Worm (Caenorhabditis elegans) whole organism, late embryonic: Measurements from ENCODE around the gene F13A7.11.

Experiments used
- F13H6.1 ChIP-seq: sonication (generic microtip); optimal IDR thresholded peaks from 2 replicates; lab custom pipeline; 2016; ENCODE audit warnings: missing genetic modification characterization, missing compliant biosample characterization
- K02D7.2 ChIP-seq: sonication (generic microtip); optimal IDR thresholded peaks from 2 replicates; lab custom pipeline; 2017; ENCODE audit warnings: mild to moderate bottlenecking, missing genetic modification characterization, missing compliant biosample characterization
- K09A11.1 ChIP-seq: sonication (generic microtip); optimal IDR thresholded peaks from 2 replicates; lab custom pipeline; 2017; ENCODE audit warnings: antibody characterized with exemption, mild to moderate bottlenecking, missing genetic modification characterization, missing compliant biosample characterization; ENCODE audit not compliant: insufficient read depth
- T23F11.4 ChIP-seq: fragments of 200-800 bp; sonication (Bioruptor generic); optimal IDR thresholded peaks from 2 replicates; lab custom pipeline; 2018; ENCODE audit warnings: mild to moderate bottlenecking, missing genetic modification characterization, missing compliant biosample characterization
- Y22D7AL.16 ChIP-seq: sonication (generic microtip); optimal IDR thresholded peaks from 2 replicates; lab custom pipeline; 2016; ENCODE audit warnings: missing genetic modification characterization, missing compliant biosample characterization
- ahr-1 ChIP-seq: sonication (generic microtip); optimal IDR thresholded peaks from 2 replicates; lab custom pipeline; 2016; ENCODE audit warnings: missing genetic modification characterization, missing compliant biosample characterization
- ama-1 ChIP-seq: fragments of 150-350 bp; optimal IDR thresholded peaks from 2 replicates; lab custom pipeline; 2014
- ceh-14 ChIP-seq: sonication (generic microtip); optimal IDR thresholded peaks from 2 replicates; lab custom pipeline; 2016; ENCODE audit warnings: missing genotype, missing genetic modification characterization, missing compliant biosample characterization
- ceh-18 ChIP-seq: sonication (generic microtip); optimal IDR thresholded peaks from 2 replicates; lab custom pipeline; 2016; ENCODE audit warnings: missing genetic modification characterization, missing compliant biosample characterization
- ceh-19 ChIP-seq: fragments of 200-800 bp; sonication (Bioruptor generic); optimal IDR thresholded peaks from 2 replicates; lab custom pipeline; 2018; ENCODE audit warnings: mild to moderate bottlenecking, missing genetic modification characterization, missing compliant biosample characterization
- ceh-2 ChIP-seq: sonication (generic microtip); optimal IDR thresholded peaks from 2 replicates; lab custom pipeline; 2016; ENCODE audit warnings: missing genotype, missing genetic modification characterization, missing compliant biosample characterization
- ceh-22 ChIP-seq: sonication (generic microtip); optimal IDR thresholded peaks from 2 replicates; lab custom pipeline; 2017; ENCODE audit warnings: missing biosample characterization, missing genetic modification characterization
- ceh-24 ChIP-seq: sonication (generic microtip); optimal IDR thresholded peaks from 2 replicates; lab custom pipeline; 2016; ENCODE audit warnings: mild to moderate bottlenecking, missing genetic modification characterization, missing compliant biosample characterization
- ceh-30 ChIP-seq: fragments of 150-350 bp; optimal IDR thresholded peaks from 2 replicates; lab custom pipeline; 2014; ENCODE audit warnings: missing biosample characterization, missing genetic modification characterization
- ceh-45 ChIP-seq: fragments of 200-800 bp; sonication (Bioruptor generic); IDR thresholded peaks from 2 replicates; pipeline ENCODE4 v1.3.6; 2022; ENCODE audit warnings: missing genetic modification reagents, missing genetic modification characterization, missing compliant biosample characterization
- ceh-48 ChIP-seq: sonication (generic microtip); optimal IDR thresholded peaks from 2 replicates; lab custom pipeline; 2016; ENCODE audit warnings: missing genetic modification characterization, inconsistent platforms, missing compliant biosample characterization
- ceh-6 ChIP-seq: fragments of 200-800 bp; sonication (Bioruptor generic); optimal IDR thresholded peaks from 2 replicates; lab custom pipeline; 2018; ENCODE audit warnings: mild to moderate bottlenecking, missing genetic modification characterization, missing compliant biosample characterization
- elt-2 ChIP-seq: sonication (generic microtip); optimal IDR thresholded peaks from 2 replicates; lab custom pipeline; 2016; ENCODE audit warnings: missing genetic modification reagents, missing genetic modification characterization, missing compliant biosample characterization
- fax-1 ChIP-seq: sonication (generic microtip); optimal IDR thresholded peaks from 2 replicates; lab custom pipeline; 2016; ENCODE audit warnings: missing genotype, missing genetic modification characterization, missing compliant biosample characterization
- hlh-13 ChIP-seq: fragments of 200-800 bp; sonication (Bioruptor generic); optimal IDR thresholded peaks from 2 replicates; lab custom pipeline; 2018; ENCODE audit warnings: mild to moderate bottlenecking, missing genetic modification characterization, missing compliant biosample characterization
- hlh-30 ChIP-seq: sonication (generic microtip); optimal IDR thresholded peaks from 2 replicates; lab custom pipeline; 2017; ENCODE audit warnings: antibody characterized with exemption, missing genetic modification characterization, missing compliant biosample characterization; ENCODE audit not compliant: insufficient read depth
- hlh-6 ChIP-seq: sonication (generic microtip); optimal IDR thresholded peaks from 2 replicates; lab custom pipeline; 2016; ENCODE audit warnings: missing genotype, missing genetic modification characterization, missing compliant biosample characterization
- hlh-8 ChIP-seq: sonication (generic microtip); optimal IDR thresholded peaks from 2 replicates; lab custom pipeline; 2016; ENCODE audit warnings: missing genotype, missing genetic modification characterization, missing compliant biosample characterization
- lin-11 ChIP-seq: fragments of 200-800 bp; sonication (Bioruptor generic); optimal IDR thresholded peaks from 2 replicates; lab custom pipeline; 2018; ENCODE audit warnings: mild to moderate bottlenecking, missing genetic modification characterization, missing compliant biosample characterization
- mec-3 ChIP-seq: sonication (generic microtip); optimal IDR thresholded peaks from 2 replicates; lab custom pipeline; 2016; ENCODE audit warnings: borderline replicate concordance, missing genetic modification characterization, missing compliant biosample characterization
- nhr-11 ChIP-seq: fragments of 150-350 bp; optimal IDR thresholded peaks from 2 replicates; lab custom pipeline; 2014; ENCODE audit warnings: missing biosample characterization, missing genetic modification characterization
- nhr-232 ChIP-seq: sonication (generic microtip); optimal IDR thresholded peaks from 2 replicates; lab custom pipeline; 2016; ENCODE audit warnings: missing genetic modification characterization, missing compliant biosample characterization
- npax-4 ChIP-seq: sonication (generic microtip); optimal IDR thresholded peaks from 2 replicates; lab custom pipeline; 2016; ENCODE audit warnings: missing genetic modification characterization, missing compliant biosample characterization
- odd-2 ChIP-seq: sonication (generic microtip); optimal IDR thresholded peaks from 2 replicates; lab custom pipeline; 2017; ENCODE audit warnings: antibody characterized with exemption, mild to moderate bottlenecking, missing genetic modification characterization, missing compliant biosample characterization
- pat-9 ChIP-seq: fragments of 200-800 bp; sonication (Bioruptor generic); optimal IDR thresholded peaks from 2 replicates; lab custom pipeline; 2018; ENCODE audit warnings: mild to moderate bottlenecking, missing genetic modification characterization, moderate library complexity, missing compliant biosample characterization
- pax-1 ChIP-seq: fragments of 150-350 bp; optimal IDR thresholded peaks from 2 replicates; lab custom pipeline; 2014; ENCODE audit warnings: missing biosample characterization, missing genetic modification characterization
- pha-2 ChIP-seq: sonication (generic microtip); optimal IDR thresholded peaks from 2 replicates; lab custom pipeline; 2017; ENCODE audit warnings: mild to moderate bottlenecking, missing genetic modification characterization, missing compliant biosample characterization
- pqm-1 ChIP-seq: sonication (generic microtip); optimal IDR thresholded peaks from 2 replicates; lab custom pipeline; 2016; ENCODE audit warnings: missing genetic modification characterization, missing compliant biosample characterization
- pros-1 ChIP-seq: fragments of 150-350 bp; optimal IDR thresholded peaks from 2 replicates; lab custom pipeline; 2014; ENCODE audit warnings: missing biosample characterization, missing genetic modification reagents, missing genetic modification characterization
- rnt-1 ChIP-seq: sonication (generic microtip); optimal IDR thresholded peaks from 2 replicates; lab custom pipeline; 2016; ENCODE audit warnings: missing genetic modification characterization, missing compliant biosample characterization
- sdc-2 ChIP-seq: sonication (generic microtip); optimal IDR thresholded peaks from 2 replicates; lab custom pipeline; 2016; ENCODE audit warnings: missing genotype, missing genetic modification characterization, missing compliant biosample characterization
- sox-2 ChIP-seq: fragments of 200-800 bp; sonication (Bioruptor generic); IDR thresholded peaks from 2 replicates; pipeline ENCODE4 v1.3.6; 2022; ENCODE audit warnings: missing genetic modification reagents, missing genetic modification characterization, missing compliant biosample characterization
- sox-4 ChIP-seq: sonication (generic microtip); optimal IDR thresholded peaks from 2 replicates; lab custom pipeline; 2017; ENCODE audit warnings: mild to moderate bottlenecking, missing genetic modification characterization, inconsistent platforms, missing compliant biosample characterization
- syd-9 ChIP-seq: sonication (generic microtip); optimal IDR thresholded peaks from 2 replicates; lab custom pipeline; 2016; ENCODE audit warnings: mild to moderate bottlenecking, missing genetic modification characterization, moderate library complexity, missing compliant biosample characterization
- tbx-2 ChIP-seq: sonication (generic microtip); optimal IDR thresholded peaks from 2 replicates; lab custom pipeline; 2016; ENCODE audit warnings: missing genetic modification characterization, missing compliant biosample characterization
- ttx-3 ChIP-seq: sonication (generic microtip); optimal IDR thresholded peaks from 2 replicates; lab custom pipeline; 2016; ENCODE audit warnings: missing genetic modification reagents, missing genetic modification characterization, missing compliant biosample characterization
- unc-3 ChIP-seq, 2 experiments: fragments of 200-800 bp in 1 of 2; sonication (Bioruptor generic) in 1 of 2; sonication (generic microtip) in 1 of 2; conservative IDR thresholded peaks in 1 of 2; optimal IDR thresholded peaks in 1 of 2; 2 replicates each; pipeline versions ENCODE4 v1.3.6 to Lab custom; 2016 to 2022; ENCODE audit warnings: missing compliant biosample characterization in 2 of 2, missing genetic modification characterization in 2 of 2, missing genetic modification reagents in 1 of 2
- unc-86 ChIP-seq: sonication (generic microtip); optimal IDR thresholded peaks from 2 replicates; lab custom pipeline; 2016; ENCODE audit warnings: missing genetic modification characterization, missing compliant biosample characterization
- zip-5 ChIP-seq: sonication (generic microtip); optimal IDR thresholded peaks from 2 replicates; lab custom pipeline; 2016; ENCODE audit warnings: missing genetic modification characterization, missing compliant biosample characterization

F13A7.11 gene

DNA sequence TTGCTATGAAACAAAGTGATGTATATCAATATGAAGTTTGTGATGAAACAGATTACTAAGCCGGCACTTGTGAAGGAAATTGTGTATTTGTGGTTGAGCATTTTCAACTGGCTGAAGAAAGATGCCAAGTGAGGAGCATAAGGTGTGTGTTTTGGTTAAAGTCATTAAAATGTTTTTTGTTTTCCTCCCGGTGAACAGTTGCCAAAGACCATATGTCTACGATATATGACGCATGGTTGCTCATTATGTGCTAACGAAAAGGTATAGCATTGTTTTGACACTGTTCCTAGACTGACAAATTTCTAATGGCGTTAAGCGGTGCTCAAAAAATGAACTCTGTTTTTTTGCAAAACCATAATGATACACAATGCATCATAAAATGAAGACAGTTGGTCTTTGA lies 21.9 kb upstream of the F13A7.11 start, which contains the start of gene str-55 (continued):
- no peak for TF ChIP-seq unc-3 (GFP tag; conservative IDR thresholded peaks at IDR 0.05; lab: Robert Waterston, UW)
- no peak for TF ChIP-seq unc-3 (tag; optimal IDR thresholded peaks at IDR 0.05; lab: Kevin White, UChicago)
- TF ChIP-seq ttx-3 (tag; lab: Kevin White, UChicago): no peak
- TF ChIP-seq ama-1 (lab: Kevin White, UChicago): no peak
- no peak for TF ChIP-seq pqm-1 (tag; lab: Kevin White, UChicago)

DNA sequence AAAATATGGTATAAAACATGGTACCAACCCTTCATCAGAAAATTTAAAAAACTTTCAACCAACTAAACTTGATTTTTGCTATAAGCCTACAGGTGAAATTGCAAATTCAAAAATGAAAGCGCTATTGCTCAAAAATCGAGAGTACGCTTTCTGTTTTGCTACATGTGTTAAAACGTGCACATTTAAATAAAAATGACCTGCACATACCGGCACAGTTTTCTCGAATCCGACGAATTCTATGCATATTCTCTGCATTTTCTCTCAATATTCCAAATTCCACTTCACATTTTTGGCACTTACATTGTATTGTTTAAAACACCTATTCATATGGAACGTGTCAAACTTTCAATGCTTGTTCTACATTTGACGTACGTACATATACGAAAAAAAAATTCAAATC lies 15.4 kb upstream of the F13A7.11 start, which contains the start of gene srh-145:
srh-145 (plus strand) TSS at position 193 of the 400 bp plus-strand sequence.
- TF ChIP-seq ceh-18: no peak
- TF ChIP-seq sox-2: no peak
- TF ChIP-seq ttx-3 (tag; lab: Kevin White, UChicago): no peak
- no peak for TF ChIP-seq hlh-13 (GFP tag; lab: Kevin White, UChicago)
- TF ChIP-seq pros-1 (tag; lab: Kevin White, UChicago): no peak
- no peak for TF ChIP-seq syd-9 (tag; lab: Kevin White, UChicago)
- no peak for TF ChIP-seq elt-2 (tag; lab: Kevin White, UChicago)
- no peak for TF ChIP-seq mec-3 (tag; lab: Kevin White, UChicago)
- no peak for TF ChIP-seq ceh-6 (GFP tag; lab: Kevin White, UChicago)
- TF ChIP-seq T23F11.4: no peak
- no peak for TF ChIP-seq sox-4 (tag; lab: Kevin White, UChicago)
- no peak for TF ChIP-seq Y22D7AL.16 (tag; lab: Kevin White, UChicago)
- TF ChIP-seq tbx-2 (tag; lab: Kevin White, UChicago): no peak
- no peak for TF ChIP-seq fax-1 (tag; lab: Kevin White, UChicago)
- no peak for TF ChIP-seq pax-1 (tag; lab: Kevin White, UChicago)
- TF ChIP-seq K02D7.2 (tag; lab: Kevin White, UChicago): no peak
- no peak for TF ChIP-seq nhr-11 (tag; lab: Kevin White, UChicago)
- TF ChIP-seq ceh-48: no peak
- TF ChIP-seq, all 69 proteins: peak for 0

DNA sequence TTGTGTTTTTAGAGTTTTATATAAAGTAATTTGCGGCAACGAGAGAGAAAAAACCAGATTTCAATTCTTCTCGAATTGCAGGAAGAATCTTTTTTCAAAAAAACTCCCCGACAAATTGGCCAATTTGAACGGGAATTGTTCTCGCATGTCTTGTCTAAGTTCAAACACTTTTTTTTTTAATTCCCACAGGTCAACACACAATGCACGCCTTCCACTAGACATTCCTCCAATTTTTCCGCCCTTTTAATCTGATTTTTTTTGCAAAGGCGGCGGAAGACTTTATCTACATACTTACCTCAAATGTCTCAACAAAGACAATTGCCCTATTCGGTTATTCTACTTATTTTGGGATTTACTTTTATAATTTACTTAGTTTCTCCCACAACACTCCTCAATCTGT lies 12.6 kb upstream of the F13A7.11 start, which contains the start of gene F26D2.3:
F26D2.3 (plus strand) TSS at position 301 of the 400 bp plus-strand sequence.
- no peak for TF ChIP-seq hlh-8 (tag; lab: Kevin White, UChicago)
- TF ChIP-seq T23F11.4: no peak
- no peak for TF ChIP-seq ttx-3 (tag; lab: Kevin White, UChicago)
- no peak for TF ChIP-seq lin-11 (tag; lab: Kevin White, UChicago)
- no peak for TF ChIP-seq pqm-1 (tag; lab: Kevin White, UChicago)
- no peak for TF ChIP-seq ahr-1 (tag; lab: Kevin White, UChicago)
- TF ChIP-seq ceh-24: no peak
- no peak for TF ChIP-seq unc-3 (GFP tag; conservative IDR thresholded peaks at IDR 0.05; lab: Robert Waterston, UW)
- no peak for TF ChIP-seq unc-3 (tag; optimal IDR thresholded peaks at IDR 0.05; lab: Kevin White, UChicago)
- no peak for TF ChIP-seq hlh-6 (tag; lab: Kevin White, UChicago)
- no peak for TF ChIP-seq sdc-2 (tag; lab: Kevin White, UChicago)
- TF ChIP-seq elt-2 (tag; lab: Kevin White, UChicago): no peak
- no peak for TF ChIP-seq zip-5 (tag; lab: Kevin White, UChicago)
- no peak for TF ChIP-seq hlh-30 (tag; lab: Kevin White, UChicago)
- no peak for TF ChIP-seq F13H6.1 (tag; lab: Kevin White, UChicago)
- no peak for TF ChIP-seq K09A11.1
- TF ChIP-seq nhr-232: no peak

DNA sequence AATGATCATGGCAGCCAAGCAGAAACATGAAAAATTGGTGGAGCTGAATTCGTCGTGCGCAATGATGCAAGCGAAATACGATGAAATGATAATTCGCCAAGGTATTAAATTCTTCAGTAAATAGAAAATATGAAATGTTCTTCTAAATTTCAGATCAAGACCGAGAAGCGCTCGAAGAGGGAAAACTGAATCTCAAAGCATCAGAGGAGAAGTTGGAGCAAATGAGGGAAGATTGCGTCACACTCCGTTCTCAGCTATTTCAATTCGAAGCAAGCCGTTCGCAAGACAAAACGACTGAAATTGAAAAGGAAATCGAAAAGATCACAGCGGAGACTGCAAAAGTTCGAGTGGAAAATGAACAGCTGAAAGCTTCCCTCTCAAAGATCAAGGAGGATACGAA lies 11.3 kb upstream of the F13A7.11 start:
- TF ChIP-seq ahr-1 (tag; lab: Kevin White, UChicago) (no peak), odd-2 (tag; lab: Kevin White, UChicago) (no peak), npax-4 (tag; lab: Kevin White, UChicago) (no peak), ceh-2 (tag; lab: Kevin White, UChicago) (no peak), ceh-22 (tag; lab: Kevin White, UChicago) (no peak), nhr-232 (no peak), ceh-14 (no peak), K02D7.2 (tag; lab: Kevin White, UChicago) (no peak), pros-1 (tag; lab: Kevin White, UChicago) (no peak), ceh-45 (GFP tag; lab: Robert Waterston, UW) (no peak), F13H6.1 (tag; lab: Kevin White, UChicago) (no peak), rnt-1 (no peak), sdc-2 (tag; lab: Kevin White, UChicago) (no peak), pat-9 (tag; lab: Kevin White, UChicago) (no peak), ceh-30 (tag; lab: Kevin White, UChicago) (no peak), pha-2 (no peak), unc-86 (no peak), ceh-19 (GFP tag; lab: Kevin White, UChicago) (no peak)
- TF ChIP-seq, all 69 proteins: peak for 0
